Fruit fly (Drosophila melanogaster) whole organism, prepupa: ENCODE data around the gene Atg1.

ENCODE experiments used
- Blimp-1 ChIP-seq: fragments of 200-800 bp; sonication (Bioruptor generic); optimal IDR thresholded peaks from 3 replicates; lab custom pipeline; 2017; ENCODE audit warnings: missing biosample characterization, missing genetic modification characterization, mild to moderate bottlenecking, moderate library complexity, missing genetic modification reagents
- CG10631 ChIP-seq: fragments of 200-800 bp; sonication (Bioruptor generic); optimal IDR thresholded peaks from 2 replicates; lab custom pipeline; 2016; ENCODE audit warnings: missing biosample characterization, missing genetic modification characterization
- CG10669 ChIP-seq: fragments of 200-800 bp; sonication (Bioruptor generic); optimal IDR thresholded peaks from 3 replicates; lab custom pipeline; 2018; ENCODE audit warnings: missing biosample characterization, mild to moderate bottlenecking, missing genetic modification characterization, moderate library complexity
- CG11294 ChIP-seq: fragments of 200-800 bp; sonication (Bioruptor generic); IDR thresholded peaks from 2 replicates; pipeline ENCODE4 v1.3.6; 2022; ENCODE audit warnings: missing biosample characterization, missing genetic modification characterization
- CG11762 ChIP-seq: fragments of 200-800 bp; sonication (Bioruptor generic); optimal IDR thresholded peaks from 3 replicates; lab custom pipeline; 2016; ENCODE audit warnings: missing biosample characterization, missing genetic modification characterization; ENCODE audit not compliant: insufficient read depth
- CG15336 ChIP-seq: fragments of 200-800 bp; sonication (Bioruptor generic); IDR thresholded peaks from 2 replicates; pipeline ENCODE4 v1.3.6; 2022; ENCODE audit warnings: missing biosample characterization, missing genetic modification characterization
- CG1621 ChIP-seq: fragments of 200-800 bp; sonication (Bioruptor generic); optimal IDR thresholded peaks from 3 replicates; lab custom pipeline; 2018; ENCODE audit warnings: missing biosample characterization, mild to moderate bottlenecking, missing genetic modification characterization
- CG31627 ChIP-seq: fragments of 200-800 bp; sonication (Bioruptor generic); optimal IDR thresholded peaks from 3 replicates; lab custom pipeline; 2016; ENCODE audit warnings: missing biosample characterization, missing genetic modification characterization
- CG32006 ChIP-seq: fragments of 200-800 bp; sonication (Bioruptor generic); optimal IDR thresholded peaks from 3 replicates; lab custom pipeline; 2017; ENCODE audit warnings: missing biosample characterization, mild to moderate bottlenecking, missing genetic modification characterization
- CG3919 ChIP-seq: fragments of 200-800 bp; sonication (Bioruptor generic); optimal IDR thresholded peaks from 3 replicates; lab custom pipeline; 2016; ENCODE audit warnings: missing biosample characterization, missing genetic modification characterization
- CG4318 ChIP-seq: fragments of 200-800 bp; sonication (Bioruptor generic); optimal IDR thresholded peaks from 3 replicates; lab custom pipeline; 2017; ENCODE audit warnings: missing biosample characterization, mild to moderate bottlenecking, missing genetic modification characterization
- CG6163 ChIP-seq: fragments of 200-800 bp; sonication (Bioruptor generic); IDR thresholded peaks from 3 replicates; pipeline ENCODE4 v1.3.6; 2022; ENCODE audit warnings: missing biosample characterization, missing genetic modification characterization
- CG6276 ChIP-seq: fragments of 200-800 bp; sonication (Bioruptor generic); optimal IDR thresholded peaks from 2 replicates; lab custom pipeline; 2017; ENCODE audit warnings: missing biosample characterization, mild to moderate bottlenecking, missing genetic modification characterization
- CG6792 ChIP-seq: fragments of 200-800 bp; sonication (Bioruptor generic); optimal IDR thresholded peaks from 3 replicates; lab custom pipeline; 2016; ENCODE audit warnings: missing biosample characterization, missing genetic modification characterization
- CG6854 ChIP-seq: fragments of 200-800 bp; sonication (Bioruptor generic); optimal IDR thresholded peaks from 2 replicates; lab custom pipeline; 2017; ENCODE audit warnings: missing biosample characterization, mild to moderate bottlenecking, missing genetic modification characterization
- CG8119 ChIP-seq: fragments of 200-800 bp; sonication (Bioruptor generic); IDR thresholded peaks from 3 replicates; pipeline ENCODE4 v1.3.6; 2022; ENCODE audit warnings: missing biosample characterization, missing genetic modification characterization
- CG9139 ChIP-seq: fragments of 200-800 bp; sonication (Bioruptor generic); optimal IDR thresholded peaks from 3 replicates; lab custom pipeline; 2017; ENCODE audit warnings: missing biosample characterization, mild to moderate bottlenecking, missing genetic modification characterization
- Eip78C ChIP-seq: fragments of 200-800 bp; sonication (Bioruptor generic); peaks from one replicate; lab custom pipeline; 2016; ENCODE audit warnings: missing biosample characterization, missing genetic modification characterization
- Eip93F ChIP-seq: fragments of 200-800 bp; sonication (Bioruptor generic); optimal IDR thresholded peaks from 2 replicates; lab custom pipeline; 2016; ENCODE audit warnings: missing biosample characterization, mild to moderate bottlenecking, missing genetic modification characterization
- Ets21C ChIP-seq: fragments of 200-800 bp; sonication (Bioruptor generic); optimal IDR thresholded peaks from 3 replicates; lab custom pipeline; 2016; ENCODE audit warnings: missing biosample characterization, missing genetic modification characterization
- Hr38 ChIP-seq: sonication (Bioruptor generic); optimal IDR thresholded peaks from 2 replicates; lab custom pipeline; 2016; ENCODE audit warnings: missing biosample characterization, missing genetic modification characterization
- Hr39 ChIP-seq: fragments of 200-800 bp; sonication (Bioruptor generic); optimal IDR thresholded peaks from 2 replicates; lab custom pipeline; 2016; ENCODE audit warnings: missing biosample characterization, missing genetic modification characterization
- Hr4 ChIP-seq: fragments of 200-800 bp; sonication (Bioruptor generic); optimal IDR thresholded peaks from 3 replicates; lab custom pipeline; 2016; ENCODE audit warnings: missing biosample characterization, missing genetic modification characterization
- Lpt ChIP-seq: fragments of 200-800 bp; sonication (Bioruptor generic); optimal IDR thresholded peaks from 3 replicates; lab custom pipeline; 2016; ENCODE audit warnings: missing biosample characterization, missing genetic modification characterization
- Met ChIP-seq: fragments of 200-800 bp; sonication (Bioruptor generic); optimal IDR thresholded peaks from 3 replicates; lab custom pipeline; 2016; ENCODE audit warnings: missing biosample characterization, missing genetic modification characterization
- Smox ChIP-seq: fragments of 200-800 bp; sonication (Bioruptor generic); optimal IDR thresholded peaks from 3 replicates; lab custom pipeline; 2016; ENCODE audit warnings: missing biosample characterization, missing genetic modification characterization
- Sox102F ChIP-seq: fragments of 200-800 bp; sonication (Bioruptor generic); optimal IDR thresholded peaks from 2 replicates; lab custom pipeline; 2016; ENCODE audit warnings: missing biosample characterization, mild to moderate bottlenecking, missing genetic modification characterization
- Sox14 ChIP-seq: fragments of 200-800 bp; sonication (Bioruptor generic); optimal IDR thresholded peaks from 3 replicates; lab custom pipeline; 2016; ENCODE audit warnings: missing biosample characterization, missing genetic modification characterization
- Sox15 ChIP-seq: fragments of 200-800 bp; sonication (Bioruptor generic); optimal IDR thresholded peaks from 3 replicates; lab custom pipeline; 2016; ENCODE audit warnings: missing biosample characterization, missing genetic modification characterization
- achi ChIP-seq: fragments of 200-800 bp; sonication (Bioruptor generic); optimal IDR thresholded peaks from 3 replicates; lab custom pipeline; 2016; ENCODE audit warnings: missing biosample characterization, missing genetic modification characterization
- acj6 ChIP-seq: fragments of 200-800 bp; sonication (Bioruptor generic); optimal IDR thresholded peaks from 3 replicates; lab custom pipeline; 2016; ENCODE audit warnings: missing biosample characterization, missing genetic modification characterization
- dac ChIP-seq: fragments of 200-800 bp; sonication (Bioruptor generic); optimal IDR thresholded peaks from 2 replicates; lab custom pipeline; 2017; ENCODE audit warnings: missing biosample characterization, mild to moderate bottlenecking, missing genetic modification characterization
- dsx ChIP-seq: fragments of 200-800 bp; optimal IDR thresholded peaks from 3 replicates; lab custom pipeline; 2019; ENCODE audit warnings: missing biosample characterization, mild to moderate bottlenecking, missing genetic modification characterization, moderate library complexity; ENCODE audit not compliant: poor library complexity, severe bottlenecking
- eg ChIP-seq: fragments of 200-800 bp; sonication (Bioruptor generic); IDR thresholded peaks from 3 replicates; pipeline ENCODE4 v1.3.6; 2022; ENCODE audit warnings: missing biosample characterization, missing genetic modification characterization
- fd85E ChIP-seq: fragments of 200-800 bp; sonication (Bioruptor generic); optimal IDR thresholded peaks from 3 replicates; lab custom pipeline; 2016; ENCODE audit warnings: missing biosample characterization, missing genetic modification characterization
- fkh ChIP-seq: fragments of 200-800 bp; sonication (Bioruptor generic); optimal IDR thresholded peaks from 3 replicates; lab custom pipeline; 2017; ENCODE audit warnings: missing biosample characterization, mild to moderate bottlenecking, missing genetic modification characterization, moderate library complexity
- net ChIP-seq: fragments of 200-800 bp; sonication (Bioruptor generic); optimal IDR thresholded peaks from 3 replicates; lab custom pipeline; 2016; ENCODE audit warnings: missing biosample characterization, missing genetic modification characterization
- pdm3 ChIP-seq: fragments of 200-800 bp; sonication (Bioruptor generic); optimal IDR thresholded peaks from 3 replicates; lab custom pipeline; 2016; ENCODE audit warnings: missing biosample characterization, missing genetic modification characterization
- salr ChIP-seq, 2 experiments: fragments of 200-800 bp; sonication (Bioruptor generic); optimal IDR thresholded peaks; 3 replicates each; lab custom pipeline; 2016 to 2018; ENCODE audit warnings: missing biosample characterization in 2 of 2, missing genetic modification characterization in 2 of 2, mild to moderate bottlenecking in 1 of 2
- spab ChIP-seq: fragments of 200-800 bp; sonication (Bioruptor generic); optimal IDR thresholded peaks from 2 replicates; lab custom pipeline; 2017; ENCODE audit warnings: missing biosample characterization, mild to moderate bottlenecking, missing genetic modification characterization, missing genetic modification reagents
- ss ChIP-seq, 2 experiments: fragments of 200-800 bp; sonication (Bioruptor generic); optimal IDR thresholded peaks; 2 replicates in 1 of 2; 3 replicates in 1 of 2; lab custom pipeline; 2017 to 2018; ENCODE audit warnings: mild to moderate bottlenecking in 2 of 2, missing biosample characterization in 2 of 2, missing genetic modification characterization in 2 of 2, moderate library complexity in 1 of 2
- svp ChIP-seq: fragments of 200-800 bp; sonication (Bioruptor generic); peaks from one replicate; lab custom pipeline; 2016; ENCODE audit warnings: missing biosample characterization, missing genetic modification characterization
- topi ChIP-seq: fragments of 200-800 bp; sonication (Bioruptor generic); optimal IDR thresholded peaks from 3 replicates; lab custom pipeline; 2016; ENCODE audit warnings: missing biosample characterization, missing genetic modification characterization
- vri ChIP-seq: fragments of 200-800 bp; sonication (Bioruptor generic); optimal IDR thresholded peaks from 3 replicates; lab custom pipeline; 2016; ENCODE audit warnings: missing biosample characterization, mild to moderate bottlenecking, missing genetic modification characterization

The Atg1 gene

DNA sequence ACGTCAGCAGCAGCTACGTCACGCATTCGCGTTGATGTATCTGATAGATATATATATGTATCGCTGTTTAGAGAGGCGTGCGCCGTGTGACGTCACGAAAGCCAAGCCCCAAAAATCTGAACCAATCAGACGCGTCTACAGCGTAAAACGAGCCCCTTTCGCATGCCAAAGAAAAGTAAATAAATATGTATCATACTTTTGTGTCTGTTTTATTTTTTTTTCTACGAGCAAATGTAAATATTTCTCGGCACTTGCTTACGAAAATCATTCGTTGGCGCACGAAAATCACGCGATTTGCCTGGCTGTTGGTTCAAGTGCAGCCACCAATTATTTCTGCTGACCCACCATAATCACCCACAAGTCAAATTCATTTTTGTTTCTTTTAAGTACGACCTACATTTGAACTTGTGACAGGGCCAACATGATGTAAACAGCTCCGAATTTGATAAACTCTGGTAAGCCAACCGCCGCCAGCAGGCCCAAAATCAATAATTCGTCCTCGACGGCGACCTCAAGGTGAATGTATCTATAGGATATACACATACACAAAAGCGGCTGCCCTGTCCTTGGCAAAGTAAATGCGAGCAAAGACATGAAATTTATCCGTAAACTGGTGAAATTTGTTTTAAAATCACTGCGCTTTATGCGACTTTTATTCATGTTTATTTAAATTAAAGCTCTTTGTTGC is 29.8 kb upstream of the Atg1 start (continued):
- TF ChIP-seq CG11294 (GFP tag; lab: Robert Waterston, UW) (no peak), Eip78C (GFP tag; lab: Kevin White, UChicago) (peak; percentile 9), Met (no peak)

DNA sequence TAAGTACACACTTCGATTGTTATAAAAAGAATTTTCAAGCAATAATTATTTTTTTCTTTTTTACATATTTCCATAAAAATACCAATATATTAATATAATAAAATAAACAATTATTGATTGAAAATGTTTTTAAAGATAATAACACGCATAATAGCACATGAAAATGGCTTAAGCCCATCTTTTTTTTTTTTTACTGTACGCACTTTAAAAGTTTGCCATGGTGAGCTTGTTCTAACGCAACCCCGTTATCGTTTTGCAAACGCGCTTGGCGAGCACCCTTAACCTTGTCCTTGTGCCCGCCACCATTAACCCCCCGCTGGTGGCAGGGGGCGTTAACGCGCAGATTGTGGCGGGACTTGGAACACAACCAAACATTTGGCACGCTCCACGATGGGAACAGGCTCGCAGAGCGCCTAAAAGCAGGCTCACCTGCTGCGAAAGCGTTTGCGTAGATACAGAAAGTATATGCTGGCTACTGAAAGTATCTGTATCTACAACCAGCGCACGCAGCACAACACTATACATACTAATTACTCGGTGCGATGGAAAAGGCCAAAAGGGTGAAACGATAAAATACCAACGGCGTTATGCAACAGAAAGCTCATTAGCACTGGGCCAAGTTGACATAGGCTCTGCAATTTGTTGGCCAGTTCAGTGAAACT is 29.1 kb upstream of the Atg1 start:
- TF ChIP-seq Blimp-1 (GFP tag; lab: Kevin White, UChicago) (no peak), spab (GFP tag; lab: Kevin White, UChicago) (no peak), Met (no peak), Lpt (GFP tag; lab: Kevin White, UChicago) (no peak), svp (GFP tag; lab: Kevin White, UChicago) (peak; percentile 45), Hr38 (no peak), dac (GFP tag; lab: Kevin White, UChicago) (no peak), CG10669 (GFP tag; lab: Kevin White, UChicago) (no peak), topi (GFP tag; lab: Kevin White, UChicago) (no peak), Sox102F (no peak), Eip78C (GFP tag; lab: Kevin White, UChicago) (peak; percentile 25), dsx (GFP tag; lab: Kevin White, UChicago) (no peak), Sox15 (GFP tag; lab: Kevin White, UChicago) (no peak), CG31627 (GFP tag; lab: Kevin White, UChicago) (no peak), Hr39 (GFP tag; lab: Kevin White, UChicago) (no peak), fkh (GFP tag; lab: Kevin White, UChicago) (peak; percentile 45), eg (GFP tag; lab: Robert Waterston, UW) (no peak), CG15336 (GFP tag; lab: Robert Waterston, UW) (no peak), Sox14 (GFP tag; lab: Kevin White, UChicago) (no peak), net (GFP tag; lab: Kevin White, UChicago) (no peak), Ets21C (GFP tag; lab: Kevin White, UChicago) (no peak), acj6 (GFP tag; lab: Kevin White, UChicago) (no peak), CG1621 (tag; lab: Kevin White, UChicago) (no peak), CG32006 (no peak), CG6792 (GFP tag; lab: Kevin White, UChicago) (no peak), CG6276 (no peak), CG4318 (GFP tag; lab: Kevin White, UChicago) (no peak), Smox (GFP tag; lab: Kevin White, UChicago) (no peak), fd85E (GFP tag; lab: Kevin White, UChicago) (no peak), CG11294 (GFP tag; lab: Robert Waterston, UW) (no peak), CG8119 (GFP tag; lab: Robert Waterston, UW) (no peak), ss (GFP tag; optimal IDR thresholded peaks at IDR 0.05; lab: Kevin White, UChicago) (no peak), CG6854 (GFP tag; lab: Kevin White, UChicago) (no peak), salr (GFP tag; optimal IDR thresholded peaks at IDR 0.05; lab: Kevin White, UChicago) (peak in 1 of 2 experiments; percentile 9), Hr4 (GFP tag; lab: Kevin White, UChicago) (no peak), Eip93F (GFP tag; lab: Kevin White, UChicago) (no peak), vri (GFP tag; lab: Kevin White, UChicago) (peak; percentile 73), pdm3 (GFP tag; lab: Kevin White, UChicago) (no peak), achi (no peak), CG10631 (GFP tag; lab: Kevin White, UChicago) (no peak), CG11762 (no peak), CG3919 (GFP tag; lab: Kevin White, UChicago) (no peak), CG6163 (GFP tag; lab: Robert Waterston, UW) (no peak), CG9139 (no peak)
